Fruit fly (Drosophila melanogaster): ENCODE results near the gene CG42371.
A peak's percentile ranks its signal among the peaks of the same experiment; 100 is the strongest.

Gene CG42371

dm6 chr2L:2189100-2189499 is 27.9 kb downstream of the CG42371 start (continued):
- peak; percentile 4 for TF ChIP-seq CG3163 (GFP tag; optimal IDR thresholded peaks at IDR 0.05)
- no peak for TF ChIP-seq seq (GFP tag; IDR thresholded peaks at IDR 0.05)
- peak; percentile 82 for TF ChIP-seq zf30C (GFP tag; optimal IDR thresholded peaks at IDR 0.05)
- no peak for TF ChIP-seq zen2 (GFP tag; IDR thresholded peaks at IDR 0.05; ENCODE audit: partially characterized antibody)
- TF ChIP-seq lola (GFP tag; optimal IDR thresholded peaks at IDR 0.05), result peak in 1 of 3 experiments; percentile 89
- TF ChIP-seq hkb (optimal IDR thresholded peaks at IDR 0.05), result no peak
- peak; percentile 60 for TF ChIP-seq hkb (GFP tag; IDR thresholded peaks at IDR 0.05)
- TF ChIP-seq D19A (tag; optimal IDR thresholded peaks at IDR 0.05), result peak; percentile 74
- TF ChIP-seq E2f2 (GFP tag; IDR thresholded peaks at IDR 0.05), result 0 out of 2 replicates have a peak, but pooled peaks have one; percentile 14
- TF ChIP-seq cad (GFP tag; optimal IDR thresholded peaks at IDR 0.05), result no peak
- 0 out of 3 replicates have a peak, but pooled peaks have one; percentile 25 for TF ChIP-seq ase (GFP tag; IDR thresholded peaks at IDR 0.05)
- TF ChIP-seq cwo (GFP tag; optimal IDR thresholded peaks at IDR 0.05), result no peak
- no peak for TF ChIP-seq NFAT (GFP tag; IDR thresholded peaks at IDR 0.05)
- TF ChIP-seq hbn (GFP tag; IDR thresholded peaks at IDR 0.05; ENCODE audit: partially characterized antibody), result no peak
- no peak for TF ChIP-seq CG31388 (GFP tag; optimal IDR thresholded peaks at IDR 0.05)
- TF ChIP-seq ssp (GFP tag; IDR thresholded peaks at IDR 0.05), result peak; percentile 61
- TF ChIP-seq CG15696 (tag; optimal IDR thresholded peaks at IDR 0.05), result peak; percentile 68
- TF ChIP-seq bab2 (GFP tag; optimal IDR thresholded peaks at IDR 0.05), result peak; percentile 62
- peak; percentile 46 for TF ChIP-seq en (GFP tag; optimal IDR thresholded peaks at IDR 0.05)
- no peak for TF ChIP-seq CG4328 (GFP tag; optimal IDR thresholded peaks at IDR 0.05)
- TF ChIP-seq sob (GFP tag; IDR thresholded peaks at IDR 0.05), result peak; percentile 26; the same call in 1 of the 2 replicates
- no peak for TF ChIP-seq usp (GFP tag; optimal IDR thresholded peaks at IDR 0.05)
- TF ChIP-seq dysf (GFP tag; IDR thresholded peaks at IDR 0.05), result peak; percentile 31; the same call in 1 of the 3 replicates
- TF ChIP-seq sd (tag; optimal IDR thresholded peaks at IDR 0.05), result no peak
- TF ChIP-seq br (optimal IDR thresholded peaks at IDR 0.05), result no peak
- no peak for TF ChIP-seq fd102C (GFP tag; optimal IDR thresholded peaks at IDR 0.05)
- no peak for TF ChIP-seq fu2 (GFP tag; optimal IDR thresholded peaks at IDR 0.05)
- no peak for TF ChIP-seq crol (GFP tag; IDR thresholded peaks at IDR 0.05)
- TF ChIP-seq fru (optimal IDR thresholded peaks at IDR 0.05), result no peak
- TF ChIP-seq Abd-B (GFP tag; optimal IDR thresholded peaks at IDR 0.05), result peak; percentile 54
- no peak for TF ChIP-seq mirr (GFP tag; optimal IDR thresholded peaks at IDR 0.05)
- TF ChIP-seq zen (tag; optimal IDR thresholded peaks at IDR 0.05), result peak; percentile 51
- TF ChIP-seq Oli (tag; optimal IDR thresholded peaks at IDR 0.05), result peak; percentile 65
- no peak for TF ChIP-seq gfzf (GFP tag; optimal IDR thresholded peaks at IDR 0.05)
- peak; percentile 17 for TF ChIP-seq CG17385 (GFP tag; optimal IDR thresholded peaks at IDR 0.05)
- TF ChIP-seq stwl (tag; optimal IDR thresholded peaks at IDR 0.05), result peak; percentile 32
- no peak for TF ChIP-seq CG7928 (GFP tag; optimal IDR thresholded peaks at IDR 0.05)
- no peak for TF ChIP-seq toy (GFP tag; IDR thresholded peaks at IDR 0.05)
- no peak for TF ChIP-seq caup (GFP tag; optimal IDR thresholded peaks at IDR 0.05; ENCODE audit: severe bottlenecking)
- no peak for TF ChIP-seq CHES-1-like (GFP tag; optimal IDR thresholded peaks at IDR 0.05)
- TF ChIP-seq CG9437 (GFP tag; optimal IDR thresholded peaks at IDR 0.05), result no peak
- no peak for TF ChIP-seq Dbx (GFP tag; IDR thresholded peaks at IDR 0.05)
- TF ChIP-seq CG5180 (GFP tag; optimal IDR thresholded peaks at IDR 0.05), result peak; percentile 11
- peak; percentile 66 for TF ChIP-seq CG33213 (GFP tag; optimal IDR thresholded peaks at IDR 0.05)
- no peak for TF ChIP-seq emc (GFP tag; optimal IDR thresholded peaks at IDR 0.05)
- peak; percentile 11 for TF ChIP-seq ab (GFP tag; optimal IDR thresholded peaks at IDR 0.05)
- TF ChIP-seq CG4360 (GFP tag; IDR thresholded peaks at IDR 0.05), result peak; percentile 79
- peak; percentile 65 for TF ChIP-seq CG5245 (GFP tag; optimal IDR thresholded peaks at IDR 0.05)
- TF ChIP-seq btn (GFP tag; optimal IDR thresholded peaks at IDR 0.05), result peak; percentile 67
- TF ChIP-seq CG11723 (GFP tag; optimal IDR thresholded peaks at IDR 0.05), result peak; percentile 26
- peak; percentile 37 for TF ChIP-seq sqz (GFP tag; optimal IDR thresholded peaks at IDR 0.05)
- peak; percentile 75 for TF ChIP-seq trem (tag; optimal IDR thresholded peaks at IDR 0.05)

Data from whole organism, embryonic.